Worm (Caenorhabditis elegans) whole organism, L2 larva: ENCODE measurements around the gene kin-2.

Experiments
- lin-13 ChIP-seq: fragments of 150-350 bp; optimal IDR thresholded peaks from 2 replicates; lab custom pipeline; 2014; ENCODE audit warnings: missing biosample characterization, missing genetic modification reagents, missing genetic modification characterization
- lin-39 ChIP-seq: fragments of 150-350 bp; optimal IDR thresholded peaks from 2 replicates; lab custom pipeline; 2014; ENCODE audit warnings: missing biosample characterization, missing genetic modification reagents, missing genetic modification characterization

DNA sequence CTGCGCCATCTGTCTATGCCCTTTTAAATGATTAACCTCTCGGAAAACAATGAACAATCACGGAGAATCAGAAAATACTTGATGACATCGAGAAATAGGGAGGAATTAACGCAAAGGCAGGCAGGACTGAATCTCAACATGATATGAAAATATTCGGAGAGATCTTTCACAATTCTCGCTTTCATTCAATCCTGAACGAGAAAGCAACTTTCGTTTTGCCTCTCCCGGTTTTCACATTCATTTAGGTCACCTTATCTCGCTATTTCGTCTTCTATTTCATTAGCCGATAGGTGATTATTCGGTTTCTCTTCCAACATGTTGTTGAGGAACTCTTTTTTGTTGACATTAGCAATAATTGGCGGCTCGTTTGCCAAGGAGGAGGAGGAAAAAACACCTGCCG lies 26.7 kb upstream of the kin-2 start:
- no peak for TF ChIP-seq lin-39
- TF ChIP-seq lin-13 (GFP tag; lab: Kevin White, UChicago): no peak
